Fruit fly (Drosophila melanogaster): Measurements from ENCODE around the gene Ogdh.

DNA sequence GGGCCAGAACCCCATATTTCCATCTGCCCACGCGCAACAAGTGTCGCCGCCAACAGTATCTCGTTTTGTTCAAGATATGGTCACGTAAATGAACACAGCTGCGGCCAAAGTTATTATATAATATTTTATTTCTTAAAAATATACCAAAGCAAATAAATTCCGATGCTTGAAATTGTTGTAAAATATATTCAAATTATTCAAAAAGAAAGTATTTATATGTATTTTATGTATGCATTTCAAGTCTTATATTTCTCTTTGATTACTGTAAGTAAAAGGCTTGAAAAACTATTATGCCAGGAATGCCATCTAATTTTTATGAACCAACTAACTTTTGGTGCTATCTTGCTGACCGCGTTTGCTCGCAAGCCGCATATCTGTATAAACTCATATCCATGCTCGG is 34.5 kb downstream of the Ogdh start:
- TF ChIP-seq CTCF (optimal IDR thresholded peaks at IDR 0.05) (no peak), CG8478 (optimal IDR thresholded peaks at IDR 0.05) (no peak)

All from S2 (cell line).